Worm (Caenorhabditis elegans): ENCODE data around the gene K06H6.5.

Gene K06H6.5

DNA sequence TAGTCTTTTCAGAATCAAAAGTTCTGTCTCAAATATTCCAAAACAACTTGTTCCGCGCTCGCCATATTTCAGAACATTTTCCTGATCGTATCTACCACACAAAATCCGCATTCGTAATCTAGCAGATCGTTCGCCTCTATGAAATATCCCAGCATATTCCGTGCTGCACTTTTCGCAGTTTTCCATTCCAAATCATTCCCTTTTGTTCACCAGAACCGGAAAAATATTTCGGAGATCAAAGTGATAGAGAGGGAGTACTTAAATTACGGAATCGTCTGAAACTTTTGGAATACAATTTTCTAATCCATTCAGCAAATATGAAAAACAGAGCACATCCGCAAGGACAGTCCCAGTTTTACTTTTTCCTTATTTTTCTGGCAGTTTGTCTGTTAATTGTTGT, 11.6 kb downstream of the K06H6.5 start, which contains the start of gene K06H6.1:
Gene K06H6.1, plus strand, starts transcription at position 301 of the 400 bp plus-strand sequence.
- TF ChIP-seq unc-42 (tag; optimal IDR thresholded peaks at IDR 0.05) = no peak
- no peak for TF ChIP-seq sox-4 (tag; optimal IDR thresholded peaks at IDR 0.05)
- no peak for TF ChIP-seq ceh-48 (tag; optimal IDR thresholded peaks at IDR 0.05)
- TF ChIP-seq ceh-34 (tag; optimal IDR thresholded peaks at IDR 0.05) = no peak
- no peak for TF ChIP-seq fkh-10 (GFP tag; optimal IDR thresholded peaks at IDR 0.05)
- TF ChIP-seq che-1 (tag; optimal IDR thresholded peaks at IDR 0.05) = no peak

DNA sequence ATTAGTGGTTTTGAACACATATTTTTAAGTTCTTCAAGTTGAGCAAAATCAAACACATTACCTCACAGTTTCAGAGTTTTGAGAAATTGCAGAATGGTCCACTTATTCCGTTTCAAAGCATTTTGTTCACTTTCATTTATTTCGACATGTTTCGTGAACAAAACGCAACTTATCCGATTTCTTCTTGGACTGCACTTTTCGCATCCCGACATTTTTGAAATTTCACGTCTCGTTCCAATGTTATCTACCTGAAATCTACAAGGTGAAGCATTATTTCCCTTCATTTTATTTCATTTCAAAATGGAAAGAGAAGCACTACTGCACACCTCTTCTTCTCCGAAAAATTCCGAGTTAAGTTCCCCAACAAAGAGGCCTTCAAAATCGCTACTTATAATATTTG, 14.0 kb downstream of the K06H6.5 start, which contains the start of gene ZK488.6:
Gene ZK488.6, plus strand, starts transcription at position 301 of the 400 bp plus-strand sequence.
- TF ChIP-seq sdc-2 (tag; optimal IDR thresholded peaks at IDR 0.05) = no peak
- TF ChIP-seq ceh-34 (tag; optimal IDR thresholded peaks at IDR 0.05) = no peak
- TF ChIP-seq fkh-6 (tag; optimal IDR thresholded peaks at IDR 0.05) = no peak
- no peak for TF ChIP-seq pros-1 (tag; optimal IDR thresholded peaks at IDR 0.05)
- TF ChIP-seq unc-42 (tag; optimal IDR thresholded peaks at IDR 0.05) = no peak
- no peak for TF ChIP-seq madf-2 (tag; optimal IDR thresholded peaks at IDR 0.05)
- no peak for TF ChIP-seq mec-3 (tag; optimal IDR thresholded peaks at IDR 0.05; ENCODE audit: borderline replicate concordance)
- TF ChIP-seq pha-4 (tag; optimal IDR thresholded peaks at IDR 0.05) = no peak
- TF ChIP-seq F13H6.1 (tag; optimal IDR thresholded peaks at IDR 0.05) = no peak
- TF ChIP-seq ama-1 (optimal IDR thresholded peaks at IDR 0.05) = no peak

DNA sequence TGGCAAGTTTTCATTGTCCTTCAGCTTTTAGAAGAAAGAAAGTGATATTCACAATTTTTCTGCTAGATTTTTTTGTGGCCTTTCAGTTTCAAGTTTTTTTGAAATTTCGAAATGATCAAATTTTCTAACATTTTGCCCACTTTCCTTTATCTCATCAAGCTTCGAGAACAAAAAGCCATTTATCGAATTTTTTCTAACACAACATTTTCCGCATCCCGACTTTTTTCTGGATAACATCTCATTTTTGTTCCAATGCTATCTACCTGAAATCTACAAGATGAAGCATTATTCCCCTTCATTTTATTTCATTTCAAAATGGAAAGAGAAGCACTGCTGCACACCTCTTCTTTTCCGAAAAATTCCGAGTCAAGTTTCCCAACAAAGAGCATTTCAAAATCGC, 16.8 kb downstream of the K06H6.5 start, which contains the start of gene ZK488.5:
Gene ZK488.5, plus strand, starts transcription at position 301 of the 400 bp plus-strand sequence.
- TF ChIP-seq pha-4 (tag; optimal IDR thresholded peaks at IDR 0.05) (no peak), ceh-34 (tag; optimal IDR thresholded peaks at IDR 0.05) (no peak), ceh-45 (GFP tag; IDR thresholded peaks at IDR 0.05) (no peak), T23F11.4 (GFP tag; optimal IDR thresholded peaks at IDR 0.05) (no peak), ref-2 (tag; optimal IDR thresholded peaks at IDR 0.05) (no peak), unc-42 (tag; optimal IDR thresholded peaks at IDR 0.05) (no peak), nhr-11 (tag; optimal IDR thresholded peaks at IDR 0.05) (no peak), fkh-6 (tag; optimal IDR thresholded peaks at IDR 0.05) (no peak), unc-3 (GFP tag; conservative IDR thresholded peaks at IDR 0.05) (no peak), unc-3 (tag; optimal IDR thresholded peaks at IDR 0.05) (no peak), tbx-2 (tag; optimal IDR thresholded peaks at IDR 0.05) (no peak), fax-1 (tag; optimal IDR thresholded peaks at IDR 0.05) (no peak), ceh-9 (tag; optimal IDR thresholded peaks at IDR 0.05) (no peak), unc-55 (GFP tag; optimal IDR thresholded peaks at IDR 0.05) (no peak), tbx-7 (tag; optimal IDR thresholded peaks at IDR 0.05) (no peak), fkh-10 (GFP tag; optimal IDR thresholded peaks at IDR 0.05) (no peak), pag-3 (tag; optimal IDR thresholded peaks at IDR 0.05; ENCODE audit: borderline replicate concordance) (no peak), pha-2 (tag; optimal IDR thresholded peaks at IDR 0.05) (no peak)

DNA sequence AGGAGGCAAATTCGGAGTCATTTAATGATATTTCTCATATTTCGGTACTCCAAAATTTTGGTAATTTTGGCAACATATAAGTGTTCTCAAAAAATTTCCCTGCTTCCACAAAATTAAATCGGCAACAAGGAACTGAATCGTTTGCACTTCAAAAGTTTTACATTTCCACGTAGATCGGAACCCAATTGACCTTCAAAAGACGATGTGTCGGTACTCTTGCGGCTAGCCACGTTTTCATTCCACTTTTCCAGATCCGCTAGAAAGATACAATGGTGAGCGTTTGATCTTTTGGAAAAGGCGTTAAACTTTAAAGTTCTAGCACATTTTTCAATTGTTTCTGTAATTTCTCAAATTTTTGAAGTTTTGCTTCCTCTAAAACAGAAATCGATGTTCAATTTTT, 20.8 kb downstream of the K06H6.5 start:
- no peak for TF ChIP-seq pha-2 (tag; optimal IDR thresholded peaks at IDR 0.05)
- no peak for TF ChIP-seq K02D7.2 (tag; optimal IDR thresholded peaks at IDR 0.05)
- no peak for TF ChIP-seq ceh-19 (GFP tag; optimal IDR thresholded peaks at IDR 0.05)
- no peak for TF ChIP-seq pat-9 (tag; optimal IDR thresholded peaks at IDR 0.05)
- no peak for TF ChIP-seq eyg-1 (tag; optimal IDR thresholded peaks at IDR 0.05)
- TF ChIP-seq ceh-6 (GFP tag; optimal IDR thresholded peaks at IDR 0.05) = no peak
- TF ChIP-seq lim-6 (tag; optimal IDR thresholded peaks at IDR 0.05) = no peak
- no peak for TF ChIP-seq K09A11.1 (tag; optimal IDR thresholded peaks at IDR 0.05; ENCODE audit: insufficient read depth)
- TF ChIP-seq ceh-9 (tag; optimal IDR thresholded peaks at IDR 0.05) = no peak
- no peak for TF ChIP-seq unc-55 (GFP tag; optimal IDR thresholded peaks at IDR 0.05)
- no peak for TF ChIP-seq nfya-1 (tag; optimal IDR thresholded peaks at IDR 0.05)
- no peak for TF ChIP-seq tbx-7 (tag; optimal IDR thresholded peaks at IDR 0.05)
- no peak for TF ChIP-seq pha-4 (tag; optimal IDR thresholded peaks at IDR 0.05)
- no peak for TF ChIP-seq hlh-6 (tag; optimal IDR thresholded peaks at IDR 0.05)
- no peak for TF ChIP-seq madf-2 (tag; optimal IDR thresholded peaks at IDR 0.05)
